Fruit fly (Drosophila melanogaster): ENCODE results near the gene CG6428.

The CG6428 gene

DNA sequence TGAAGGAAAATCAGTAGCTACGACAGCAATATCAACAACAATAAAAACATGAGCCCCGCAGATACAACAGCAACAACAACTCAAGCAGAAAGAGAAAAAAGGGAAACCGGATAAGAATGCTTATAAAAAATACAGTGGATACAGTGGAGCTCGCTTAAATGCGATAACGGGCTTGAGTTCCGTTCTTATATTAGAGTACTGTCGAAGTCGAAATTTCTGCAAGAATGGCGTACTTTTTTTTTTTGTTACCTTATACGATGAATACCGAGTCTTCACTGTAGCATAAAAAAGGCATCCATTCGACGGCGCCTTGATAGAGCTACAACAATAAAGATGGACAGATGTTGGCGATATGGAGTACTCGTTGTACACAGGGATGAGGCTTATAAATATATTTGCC, 41.7 kb upstream of the CG6428 start (continued):
- TF ChIP-seq Abd-B (GFP tag; optimal IDR thresholded peaks at IDR 0.05) = peak; percentile 41
- peak; percentile 39 for TF ChIP-seq CoRest (tag; optimal IDR thresholded peaks at IDR 0.05)
- no peak for TF ChIP-seq CG17829 (tag; optimal IDR thresholded peaks at IDR 0.05)
- no peak for TF ChIP-seq CG2116 (GFP tag; optimal IDR thresholded peaks at IDR 0.05)
- no peak for TF ChIP-seq tup (GFP tag; optimal IDR thresholded peaks at IDR 0.05)
- no peak for TF ChIP-seq D19B (GFP tag; optimal IDR thresholded peaks at IDR 0.05)
- no peak for TF ChIP-seq oc (tag; optimal IDR thresholded peaks at IDR 0.05)
- TF ChIP-seq usp (GFP tag; optimal IDR thresholded peaks at IDR 0.05) = no peak
- TF ChIP-seq so (GFP tag; IDR thresholded peaks at IDR 0.05) = no peak
- peak; percentile 25 for TF ChIP-seq CG9609 (GFP tag; optimal IDR thresholded peaks at IDR 0.05)
- peak; percentile 3 for TF ChIP-seq CG4820 (GFP tag; optimal IDR thresholded peaks at IDR 0.05)
- TF ChIP-seq ERR (GFP tag; optimal IDR thresholded peaks at IDR 0.05) = no peak
- TF ChIP-seq sc (optimal IDR thresholded peaks at IDR 0.05) = no peak
- TF ChIP-seq sc (GFP tag; optimal IDR thresholded peaks at IDR 0.05) = no peak
- TF ChIP-seq CG2129 (GFP tag; IDR thresholded peaks at IDR 0.05; ENCODE audit: partially characterized antibody) = no peak
- no peak for TF ChIP-seq CG13287 (GFP tag; IDR thresholded peaks at IDR 0.05; ENCODE audit: partially characterized antibody)
- peak; percentile 61 for TF ChIP-seq Ptx1 (GFP tag; IDR thresholded peaks at IDR 0.05)
- TF ChIP-seq Antp (GFP tag; optimal IDR thresholded peaks at IDR 0.05) = peak; percentile 49
- TF ChIP-seq Elba2 (GFP tag; optimal IDR thresholded peaks at IDR 0.05) = no peak
- TF ChIP-seq CG8944 (GFP tag; optimal IDR thresholded peaks at IDR 0.05) = peak; percentile 17
- no peak for TF ChIP-seq CG8924 (tag; optimal IDR thresholded peaks at IDR 0.05)
- TF ChIP-seq CG17568 (GFP tag; optimal IDR thresholded peaks at IDR 0.05) = no peak
- TF ChIP-seq CG15011 (GFP tag; optimal IDR thresholded peaks at IDR 0.05) = no peak
- TF ChIP-seq CG16779 (GFP tag; IDR thresholded peaks at IDR 0.05) = no peak
- TF ChIP-seq Med (GFP tag) = peak; percentile 89
- peak; percentile 39 for TF ChIP-seq nmo (GFP tag; optimal IDR thresholded peaks at IDR 0.05)
- no peak for TF ChIP-seq cg (GFP tag; optimal IDR thresholded peaks at IDR 0.05)
- peak in 1 of 2 experiments; percentile 21 for TF ChIP-seq Hr51 (GFP tag; optimal IDR thresholded peaks at IDR 0.05)
- TF ChIP-seq slp2 (GFP tag; optimal IDR thresholded peaks at IDR 0.05) = no peak
- no peak for TF ChIP-seq Usf (GFP tag; optimal IDR thresholded peaks at IDR 0.05)
- no peak for TF ChIP-seq CG5953 (GFP tag; IDR thresholded peaks at IDR 0.05)
- TF ChIP-seq CG10209 (GFP tag; optimal IDR thresholded peaks at IDR 0.05) = peak; percentile 33
- TF ChIP-seq exex (tag; optimal IDR thresholded peaks at IDR 0.05) = no peak
- peak; percentile 16 for TF ChIP-seq CG15696 (tag; optimal IDR thresholded peaks at IDR 0.05)
- TF ChIP-seq tap (tag; optimal IDR thresholded peaks at IDR 0.05) = no peak
- peak; percentile 32; the same call in 1 of the 2 replicates for TF ChIP-seq NFAT (GFP tag; IDR thresholded peaks at IDR 0.05)
- TF ChIP-seq CG11695 (GFP tag; IDR thresholded peaks at IDR 0.05) = no peak
- TF ChIP-seq CG31365 (tag; optimal IDR thresholded peaks at IDR 0.05) = no peak
- TF ChIP-seq MESR4 (GFP tag; optimal IDR thresholded peaks at IDR 0.05) = no peak
- peak; percentile 36; the same call in 1 of the 2 replicates for TF ChIP-seq CG8765 (GFP tag; IDR thresholded peaks at IDR 0.05)
- TF ChIP-seq CG4360 (GFP tag; IDR thresholded peaks at IDR 0.05) = peak; percentile 26; the same call in 1 of the 2 replicates
- TF ChIP-seq wor (GFP tag; IDR thresholded peaks at IDR 0.05) = no peak
- TF ChIP-seq tgo (GFP tag; IDR thresholded peaks at IDR 0.05) = peak; percentile 47; the same call in 1 of the 3 replicates
- no peak for TF ChIP-seq CG8359 (GFP tag; optimal IDR thresholded peaks at IDR 0.05; ENCODE audit: borderline replicate concordance)
- TF ChIP-seq CG6175 (GFP tag; IDR thresholded peaks at IDR 0.05) = 0 out of 3 replicates have a peak, but pooled peaks have one; percentile 30
- TF ChIP-seq gfzf (GFP tag; optimal IDR thresholded peaks at IDR 0.05) = no peak
- no peak for TF ChIP-seq mld (GFP tag; IDR thresholded peaks at IDR 0.05; ENCODE audit: partially characterized antibody)
- peak; percentile 40 for TF ChIP-seq pum (GFP tag; optimal IDR thresholded peaks at IDR 0.05)
- TF ChIP-seq CG33557 (GFP tag; optimal IDR thresholded peaks at IDR 0.05) = no peak
- no peak for TF ChIP-seq CG12744 (GFP tag; optimal IDR thresholded peaks at IDR 0.05)
- TF ChIP-seq nerfin-1 (tag; optimal IDR thresholded peaks at IDR 0.05) = no peak
